Fruit fly (Drosophila melanogaster): Measurements from ENCODE around the gene Rbp6.

The Rbp6 gene

dm6 chr3L:17238129-17238732, at the start of gene Rbp6:
TSS of gene Rbp6 (minus strand) at chr3L:17238212.
- TF ChIP-seq Sin3A (optimal IDR thresholded peaks at IDR 0.05) (no peak), Myc (optimal IDR thresholded peaks at IDR 0.05) (no peak), psq (optimal IDR thresholded peaks at IDR 0.05) (no peak), h (optimal IDR thresholded peaks at IDR 0.05) (no peak), ttk (optimal IDR thresholded peaks at IDR 0.05) (no peak), insv (optimal IDR thresholded peaks at IDR 0.05) (no peak)

dm6 chr3L:17269463-17269862, 31.5 kb upstream of the Rbp6 start:
- no peak for TF ChIP-seq insv (optimal IDR thresholded peaks at IDR 0.05)
- no peak for TF ChIP-seq h (optimal IDR thresholded peaks at IDR 0.05)
- no peak for TF ChIP-seq Myc (optimal IDR thresholded peaks at IDR 0.05)
- TF ChIP-seq ttk (optimal IDR thresholded peaks at IDR 0.05): no peak
- TF ChIP-seq psq (optimal IDR thresholded peaks at IDR 0.05): no peak
- TF ChIP-seq Sin3A (optimal IDR thresholded peaks at IDR 0.05): no peak

dm6 chr3L:17264116-17264515, 26.1 kb upstream of the Rbp6 start, which contains the start of gene CG13723:
TSS of gene CG13723 (plus strand) at chr3L:17264416.
- TF ChIP-seq Sin3A (optimal IDR thresholded peaks at IDR 0.05) (no peak), Myc (optimal IDR thresholded peaks at IDR 0.05) (no peak), insv (optimal IDR thresholded peaks at IDR 0.05) (no peak), psq (optimal IDR thresholded peaks at IDR 0.05) (no peak), h (optimal IDR thresholded peaks at IDR 0.05) (no peak), ttk (optimal IDR thresholded peaks at IDR 0.05) (no peak)

dm6 chr3L:17257199-17257598, 19.2 kb upstream of the Rbp6 start:
- TF ChIP-seq insv (optimal IDR thresholded peaks at IDR 0.05) (no peak), psq (optimal IDR thresholded peaks at IDR 0.05) (no peak), ttk (optimal IDR thresholded peaks at IDR 0.05) (no peak), Sin3A (optimal IDR thresholded peaks at IDR 0.05) (no peak), h (optimal IDR thresholded peaks at IDR 0.05) (no peak), Myc (optimal IDR thresholded peaks at IDR 0.05) (no peak)

- TF ChIP-seq Sin3A (optimal IDR thresholded peaks at IDR 0.05): no peak
- TF ChIP-seq ttk (optimal IDR thresholded peaks at IDR 0.05): no peak
- TF ChIP-seq Myc (optimal IDR thresholded peaks at IDR 0.05): no peak
- no peak for TF ChIP-seq insv (optimal IDR thresholded peaks at IDR 0.05)
- TF ChIP-seq psq (optimal IDR thresholded peaks at IDR 0.05): no peak
- TF ChIP-seq h (optimal IDR thresholded peaks at IDR 0.05): no peak
These were observed 16.0 kb upstream of the Rbp6 start, which contains the start of gene CG6497 for dm6 chr3L:17253887-17254581. TSS of gene CG6497 (minus strand) at chr3L:17253937.

- TF ChIP-seq Myc (optimal IDR thresholded peaks at IDR 0.05): no peak
- no peak for TF ChIP-seq insv (optimal IDR thresholded peaks at IDR 0.05)
- no peak for TF ChIP-seq psq (optimal IDR thresholded peaks at IDR 0.05)
- no peak for TF ChIP-seq h (optimal IDR thresholded peaks at IDR 0.05)
- no peak for TF ChIP-seq Sin3A (optimal IDR thresholded peaks at IDR 0.05)
These were observed 7.6 kb upstream of the Rbp6 start for dm6 chr3L:17245594-17245993.

dm6 chr3L:17243136-17243535, 5.1 kb upstream of the Rbp6 start, which contains the start of gene CG7707:
TSS of gene CG7707 (plus strand) at chr3L:17243436.
- TF ChIP-seq Myc (optimal IDR thresholded peaks at IDR 0.05) (no peak), psq (optimal IDR thresholded peaks at IDR 0.05) (no peak), insv (optimal IDR thresholded peaks at IDR 0.05) (no peak), Sin3A (optimal IDR thresholded peaks at IDR 0.05) (no peak)

- TF ChIP-seq Sin3A (optimal IDR thresholded peaks at IDR 0.05) (no peak), ttk (optimal IDR thresholded peaks at IDR 0.05) (no peak), Myc (optimal IDR thresholded peaks at IDR 0.05) (no peak), psq (optimal IDR thresholded peaks at IDR 0.05) (no peak), insv (optimal IDR thresholded peaks at IDR 0.05) (no peak), h (optimal IDR thresholded peaks at IDR 0.05) (no peak)
These were observed 4.1 kb upstream of the Rbp6 start, which contains the start of gene Afg3l2 for dm6 chr3L:17242078-17242613. TSS of gene Afg3l2 (minus strand) at chr3L:17242128.

- TF ChIP-seq Sin3A (optimal IDR thresholded peaks at IDR 0.05) (no peak), insv (optimal IDR thresholded peaks at IDR 0.05) (no peak), ttk (optimal IDR thresholded peaks at IDR 0.05) (no peak)
These were observed 1.0 kb downstream of the Rbp6 start for dm6 chr3L:17237003-17237402.

dm6 chr3L:17226330-17226729, 11.7 kb downstream of the Rbp6 start:
- no peak for TF ChIP-seq ttk (optimal IDR thresholded peaks at IDR 0.05)
- TF ChIP-seq psq (optimal IDR thresholded peaks at IDR 0.05): no peak
- TF ChIP-seq h (optimal IDR thresholded peaks at IDR 0.05): no peak
- TF ChIP-seq Myc (optimal IDR thresholded peaks at IDR 0.05): no peak
- TF ChIP-seq insv (optimal IDR thresholded peaks at IDR 0.05): no peak
- no peak for TF ChIP-seq Sin3A (optimal IDR thresholded peaks at IDR 0.05)

dm6 chr3L:17219299-17219698, 18.7 kb downstream of the Rbp6 start:
- TF ChIP-seq Myc (optimal IDR thresholded peaks at IDR 0.05) (no peak), h (optimal IDR thresholded peaks at IDR 0.05) (no peak), psq (optimal IDR thresholded peaks at IDR 0.05) (no peak), insv (optimal IDR thresholded peaks at IDR 0.05) (no peak), ttk (optimal IDR thresholded peaks at IDR 0.05) (no peak), Sin3A (optimal IDR thresholded peaks at IDR 0.05) (no peak)

- TF ChIP-seq h (optimal IDR thresholded peaks at IDR 0.05) (no peak), ttk (optimal IDR thresholded peaks at IDR 0.05) (no peak), Sin3A (optimal IDR thresholded peaks at IDR 0.05) (no peak), Myc (optimal IDR thresholded peaks at IDR 0.05) (no peak), psq (optimal IDR thresholded peaks at IDR 0.05) (no peak), insv (optimal IDR thresholded peaks at IDR 0.05) (no peak)
These were observed 21.7 kb downstream of the Rbp6 start for dm6 chr3L:17216263-17216662.
